Fruit fly (Drosophila melanogaster) whole organism: ENCODE data around the gene Oatp33Eb.

Experiments used
- CG8478 ChIP-seq: fragments of >200 bp; optimal IDR thresholded peaks from 2 replicates; lab custom pipeline; 2018; ENCODE audit warnings: inconsistent platforms
- Dll ChIP-seq: fragments of >200 bp; optimal IDR thresholded peaks from 2 replicates; lab custom pipeline; 2017
- EcR ChIP-seq, 2 experiments: fragments of >200 bp; optimal IDR thresholded peaks; 2 replicates each; lab custom pipeline; 2017; ENCODE audit warnings: missing biosample characterization in 2 of 2, missing genetic modification characterization in 2 of 2, missing genetic modification reagents in 2 of 2
- pan ChIP-seq: fragments of >200 bp; optimal IDR thresholded peaks from 2 replicates; lab custom pipeline; 2017
- psq ChIP-seq: fragments of >200 bp; optimal IDR thresholded peaks from 2 replicates; lab custom pipeline; 2017
- usp ChIP-seq: fragments of >200 bp; optimal IDR thresholded peaks from 2 replicates; lab custom pipeline; 2017; ENCODE audit warnings: missing biosample characterization, missing genetic modification characterization, mixed read lengths

Oatp33Eb gene

dm6 chr2L:12433712-12434534, 14.4 kb upstream of the Oatp33Eb start, which contains the start of gene eRF3:
TSS of gene eRF3 (plus strand) at chr2L:12434452.
- no peak for TF ChIP-seq psq (lab: Kevin White, UChicago)
- no peak for TF ChIP-seq pan (lab: Kevin White, UChicago)
- no peak for TF ChIP-seq Dll (lab: Kevin White, UChicago)
- TF ChIP-seq EcR (GFP tag; optimal IDR thresholded peaks at IDR 0.05; lab: Kevin White, UChicago) = no peak
- TF ChIP-seq CG8478 (lab: Kevin White, UChicago) = no peak
- TF ChIP-seq usp (GFP tag; lab: Kevin White, UChicago) = no peak

dm6 chr2L:12434535-12434938, 13.7 kb upstream of the Oatp33Eb start, which contains the start of gene SC35:
TSS of gene SC35 (minus strand) at chr2L:12434665.
- TF ChIP-seq psq (lab: Kevin White, UChicago) (no peak), EcR (GFP tag; optimal IDR thresholded peaks at IDR 0.05; lab: Kevin White, UChicago) (no peak), usp (GFP tag; lab: Kevin White, UChicago) (no peak), Dll (lab: Kevin White, UChicago) (no peak), pan (lab: Kevin White, UChicago) (no peak), CG8478 (lab: Kevin White, UChicago) (no peak)

DNA sequence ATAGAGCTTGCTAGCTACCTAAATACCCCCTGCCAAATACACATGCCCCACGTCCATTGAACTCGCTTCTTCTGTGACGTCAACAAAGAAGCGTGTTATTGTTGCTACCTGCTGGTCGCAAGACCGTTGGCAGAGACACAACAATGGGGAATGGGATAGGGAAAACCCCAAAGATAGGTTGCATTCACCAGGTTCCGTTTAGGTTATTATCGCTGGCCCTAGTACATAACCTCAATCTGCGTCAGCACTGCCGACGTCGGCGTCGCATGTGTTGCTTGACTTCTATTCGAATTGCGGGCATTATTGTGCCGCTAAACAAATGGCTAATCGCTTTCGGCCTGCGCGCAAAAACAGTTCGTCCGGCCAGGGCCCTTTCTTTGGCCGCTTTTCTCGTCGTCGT, 12.9 kb upstream of the Oatp33Eb start:
- TF ChIP-seq psq (lab: Kevin White, UChicago) = no peak
- TF ChIP-seq Dll (lab: Kevin White, UChicago) = no peak
- TF ChIP-seq pan (lab: Kevin White, UChicago) = no peak
- TF ChIP-seq usp (GFP tag; lab: Kevin White, UChicago) = no peak
- no peak for TF ChIP-seq EcR (GFP tag; optimal IDR thresholded peaks at IDR 0.05; lab: Kevin White, UChicago)

DNA sequence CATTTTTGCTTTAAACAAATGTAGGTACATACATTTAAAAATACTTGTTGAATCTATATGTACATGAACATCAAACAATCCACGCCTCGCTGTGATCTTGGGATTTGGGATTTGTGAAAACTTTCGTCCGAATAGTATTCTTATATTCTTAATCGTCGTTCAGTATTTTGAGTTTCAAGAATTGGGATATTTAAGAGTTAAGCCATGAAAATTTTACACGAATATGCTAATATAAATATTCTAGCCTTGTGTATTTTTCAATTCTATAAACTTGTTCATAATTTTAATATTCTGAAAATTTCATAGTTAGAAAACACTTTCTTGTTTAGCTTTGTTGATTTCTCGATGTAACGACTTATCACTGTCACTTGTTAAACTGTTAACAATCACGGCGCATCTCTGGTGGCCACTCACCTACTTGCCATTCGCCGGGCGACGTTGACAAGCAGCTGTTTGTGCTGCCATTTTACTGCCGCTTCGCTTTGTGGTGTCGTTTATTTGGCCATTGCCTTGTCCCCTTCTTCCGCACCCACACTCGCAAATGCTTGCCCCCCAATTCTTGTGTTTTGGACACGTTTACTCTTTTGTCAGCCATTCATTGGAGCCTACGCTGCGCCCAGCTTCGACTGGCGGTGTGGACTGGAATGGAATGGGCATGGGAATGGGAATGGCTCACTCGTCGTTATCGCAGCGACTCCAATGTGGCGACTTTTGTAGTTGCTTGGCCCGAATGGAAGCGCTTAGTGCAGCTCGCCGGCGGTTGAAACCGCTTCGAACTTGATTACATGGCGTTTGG, 12.1 kb upstream of the Oatp33Eb start:
- TF ChIP-seq Dll (lab: Kevin White, UChicago) = no peak
- TF ChIP-seq psq (lab: Kevin White, UChicago) = no peak
- TF ChIP-seq EcR (GFP tag; optimal IDR thresholded peaks at IDR 0.05; lab: Kevin White, UChicago) = no peak
- TF ChIP-seq CG8478 (lab: Kevin White, UChicago) = no peak
- no peak for TF ChIP-seq pan (lab: Kevin White, UChicago)
- TF ChIP-seq usp (GFP tag; lab: Kevin White, UChicago) = no peak

DNA sequence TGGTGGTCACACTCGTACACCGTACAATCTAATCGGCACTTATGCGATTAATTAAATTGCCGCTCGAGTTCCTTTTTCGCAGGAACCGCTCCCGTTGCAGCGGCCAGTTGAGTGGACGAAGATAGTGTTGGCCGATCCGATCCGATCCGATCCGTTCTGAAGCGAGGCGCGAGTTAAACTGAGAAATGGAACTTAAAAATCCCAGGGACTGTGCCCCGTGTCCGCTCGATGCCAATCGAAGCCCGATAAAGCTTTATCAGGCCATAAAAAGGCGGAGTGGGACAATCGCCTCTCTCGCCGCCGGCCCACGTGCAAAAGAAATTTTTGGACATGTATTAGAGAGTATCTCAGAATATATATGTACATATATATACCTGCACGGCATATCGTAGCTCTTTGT, 2.5 kb upstream of the Oatp33Eb start, which contains the start of gene Oatp33Ea:
TSS of gene Oatp33Ea (minus strand) at position 182 of the 400 bp plus-strand sequence.
- TF ChIP-seq EcR (GFP tag; optimal IDR thresholded peaks at IDR 0.05; lab: Kevin White, UChicago) (no peak), usp (GFP tag; lab: Kevin White, UChicago) (no peak), pan (lab: Kevin White, UChicago) (no peak), Dll (lab: Kevin White, UChicago) (no peak), psq (lab: Kevin White, UChicago) (no peak)

- TF ChIP-seq EcR (GFP tag; optimal IDR thresholded peaks at IDR 0.05; lab: Kevin White, UChicago) (no peak), psq (lab: Kevin White, UChicago) (no peak), usp (GFP tag; lab: Kevin White, UChicago) (no peak), CG8478 (lab: Kevin White, UChicago) (no peak), Dll (lab: Kevin White, UChicago) (no peak), pan (lab: Kevin White, UChicago) (no peak)
These were observed 5.0 kb downstream of the Oatp33Eb start, which contains the start of gene CG5418 for dm6 chr2L:12453192-12453800. TSS of gene CG5418 (minus strand) at chr2L:12453242.

dm6 chr2L:12455049-12455448, 6.8 kb downstream of the Oatp33Eb start:
- TF ChIP-seq usp (GFP tag; lab: Kevin White, UChicago) (no peak), pan (lab: Kevin White, UChicago) (no peak), Dll (lab: Kevin White, UChicago) (no peak), psq (lab: Kevin White, UChicago) (no peak), CG8478 (lab: Kevin White, UChicago) (no peak), EcR (GFP tag; optimal IDR thresholded peaks at IDR 0.05; lab: Kevin White, UChicago) (no peak)

- no peak for TF ChIP-seq pan (lab: Kevin White, UChicago)
- no peak for TF ChIP-seq EcR (GFP tag; optimal IDR thresholded peaks at IDR 0.05; lab: Kevin White, UChicago)
- no peak for TF ChIP-seq Dll (lab: Kevin White, UChicago)
- TF ChIP-seq CG8478 (lab: Kevin White, UChicago) = no peak
- no peak for TF ChIP-seq psq (lab: Kevin White, UChicago)
- no peak for TF ChIP-seq usp (GFP tag; lab: Kevin White, UChicago)
These were observed 7.5 kb downstream of the Oatp33Eb start for dm6 chr2L:12455750-12456149.

dm6 chr2L:12457201-12457600, 8.9 kb downstream of the Oatp33Eb start:
- TF ChIP-seq Dll (lab: Kevin White, UChicago) (no peak), psq (lab: Kevin White, UChicago) (no peak), EcR (GFP tag; optimal IDR thresholded peaks at IDR 0.05; lab: Kevin White, UChicago) (no peak), pan (lab: Kevin White, UChicago) (no peak), CG8478 (lab: Kevin White, UChicago) (no peak), usp (GFP tag; lab: Kevin White, UChicago) (no peak)

- TF ChIP-seq usp (GFP tag; lab: Kevin White, UChicago) (no peak), psq (lab: Kevin White, UChicago) (no peak)
These were observed 9.4 kb downstream of the Oatp33Eb start for dm6 chr2L:12457715-12458114.
